Worm (Caenorhabditis elegans) whole organism, L2 larva: Measurements from ENCODE around the gene osta-2.
A peak's percentile ranks its signal among the peaks of the same experiment; 100 is the strongest.

ENCODE experiments used
- C34F6.9 ChIP-seq: fragments of 150-350 bp; optimal IDR thresholded peaks from 2 replicates; lab custom pipeline; 2014; ENCODE audit warnings: missing biosample characterization, missing genetic modification characterization
- F13H6.1 ChIP-seq: sonication (generic microtip); optimal IDR thresholded peaks from 2 replicates; lab custom pipeline; 2016; ENCODE audit warnings: missing genetic modification characterization, missing compliant biosample characterization
- Y55F3AM.14 ChIP-seq: fragments of 200-800 bp; sonication (Bioruptor generic); optimal IDR thresholded peaks from 2 replicates; lab custom pipeline; 2018; ENCODE audit warnings: mild to moderate bottlenecking, missing genetic modification characterization, missing compliant biosample characterization
- aly-2 ChIP-seq: fragments of 150-350 bp; optimal IDR thresholded peaks from 2 replicates; lab custom pipeline; 2014; ENCODE audit warnings: missing biosample characterization, missing genetic modification characterization
- ama-1 ChIP-seq: fragments of 150-350 bp; optimal IDR thresholded peaks from 2 replicates; lab custom pipeline; 2018; ENCODE audit warnings: inconsistent platforms
- blmp-1 ChIP-seq: sonication (generic microtip); optimal IDR thresholded peaks from 2 replicates; lab custom pipeline; 2017; ENCODE audit warnings: missing genetic modification characterization, mild to moderate bottlenecking, missing compliant biosample characterization, antibody characterized with exemption, moderate library complexity; ENCODE audit not compliant: insufficient read depth
- ceh-16 ChIP-seq: fragments of 150-350 bp; optimal IDR thresholded peaks from 2 replicates; lab custom pipeline; 2014; ENCODE audit warnings: missing biosample characterization, missing genetic modification characterization
- ceh-82 ChIP-seq: fragments of 150-350 bp; optimal IDR thresholded peaks from 2 replicates; lab custom pipeline; 2014; ENCODE audit warnings: missing biosample characterization, missing genetic modification characterization
- crh-2 ChIP-seq: sonication (generic microtip); optimal IDR thresholded peaks from 2 replicates; lab custom pipeline; 2017; ENCODE audit warnings: missing biosample characterization, missing genetic modification characterization
- dmd-4 ChIP-seq: sonication (generic microtip); optimal IDR thresholded peaks from 2 replicates; lab custom pipeline; 2017; ENCODE audit warnings: missing biosample characterization, missing genetic modification characterization
- elt-1 ChIP-seq: fragments of 150-350 bp; optimal IDR thresholded peaks from 2 replicates; lab custom pipeline; 2014; ENCODE audit warnings: missing biosample characterization, missing genetic modification characterization
- elt-3 ChIP-seq: sonication (generic microtip); optimal IDR thresholded peaks from 2 replicates; lab custom pipeline; 2017; ENCODE audit warnings: missing biosample characterization, missing genetic modification characterization
- fos-1 ChIP-seq: fragments of 150-350 bp; optimal IDR thresholded peaks from 2 replicates; lab custom pipeline; 2014; ENCODE audit warnings: missing biosample characterization, missing genetic modification characterization
- gmeb-1 ChIP-seq: fragments of 150-350 bp; optimal IDR thresholded peaks from 2 replicates; lab custom pipeline; 2014; ENCODE audit warnings: missing biosample characterization, missing genetic modification characterization
- lin-11 ChIP-seq: fragments of 150-350 bp; sonication (generic microtip); optimal IDR thresholded peaks from 2 replicates; lab custom pipeline; 2014; ENCODE audit warnings: missing biosample characterization, missing genetic modification characterization, inconsistent platforms, mixed read lengths
- lin-13 ChIP-seq: fragments of 150-350 bp; optimal IDR thresholded peaks from 2 replicates; lab custom pipeline; 2014; ENCODE audit warnings: missing biosample characterization, missing genetic modification reagents, missing genetic modification characterization
- lin-39 ChIP-seq: fragments of 150-350 bp; optimal IDR thresholded peaks from 2 replicates; lab custom pipeline; 2014; ENCODE audit warnings: missing biosample characterization, missing genetic modification reagents, missing genetic modification characterization
- lsy-2 ChIP-seq, 2 experiments: fragments of 150-350 bp in 1 of 2; sonication (generic microtip) in 1 of 2; optimal IDR thresholded peaks; 2 replicates each; lab custom pipeline; 2014 to 2017; ENCODE audit warnings: missing biosample characterization in 2 of 2, missing genetic modification characterization in 2 of 2
- mab-5 ChIP-seq: fragments of 150-350 bp; optimal IDR thresholded peaks from 2 replicates; lab custom pipeline; 2014; ENCODE audit warnings: missing biosample characterization, missing genetic modification characterization
- nhr-10 ChIP-seq: sonication (generic microtip); optimal IDR thresholded peaks from 2 replicates; lab custom pipeline; 2017; ENCODE audit warnings: missing biosample characterization, missing genetic modification characterization
- nhr-12 ChIP-seq: fragments of 150-350 bp; optimal IDR thresholded peaks from 2 replicates; lab custom pipeline; 2014; ENCODE audit warnings: missing biosample characterization, missing genetic modification characterization
- nhr-21 ChIP-seq: fragments of 150-350 bp; optimal IDR thresholded peaks from 2 replicates; lab custom pipeline; 2014; ENCODE audit warnings: missing biosample characterization, missing genetic modification characterization
- nhr-23 ChIP-seq: fragments of 150-350 bp; optimal IDR thresholded peaks from 2 replicates; lab custom pipeline; 2014; ENCODE audit warnings: missing biosample characterization, missing genetic modification reagents, missing genetic modification characterization
- nhr-237 ChIP-seq: fragments of 150-350 bp; optimal IDR thresholded peaks from 2 replicates; lab custom pipeline; 2014; ENCODE audit warnings: missing biosample characterization, missing genetic modification characterization
- nhr-25 ChIP-seq: fragments of 150-350 bp; sonication (generic microtip); optimal IDR thresholded peaks from 3 replicates; lab custom pipeline; 2014; ENCODE audit warnings: missing biosample characterization, missing genetic modification characterization
- nhr-77 ChIP-seq: fragments of 150-350 bp; optimal IDR thresholded peaks from 2 replicates; lab custom pipeline; 2014; ENCODE audit warnings: missing biosample characterization, missing genetic modification characterization
- peb-1 ChIP-seq: fragments of 150-350 bp; optimal IDR thresholded peaks from 2 replicates; lab custom pipeline; 2014; ENCODE audit warnings: missing biosample characterization, missing genetic modification characterization
- sem-4 ChIP-seq: fragments of 150-350 bp; optimal IDR thresholded peaks from 2 replicates; lab custom pipeline; 2014; ENCODE audit warnings: missing biosample characterization, missing genetic modification reagents, missing genetic modification characterization
- skn-1 ChIP-seq: sonication (generic microtip); optimal IDR thresholded peaks from 2 replicates; lab custom pipeline; 2017; ENCODE audit warnings: missing biosample characterization, missing genetic modification characterization
- sma-3 ChIP-seq: sonication (generic microtip); optimal IDR thresholded peaks from 2 replicates; lab custom pipeline; 2016; ENCODE audit warnings: missing genetic modification reagents, missing genetic modification characterization, missing compliant biosample characterization
- snpc-4 ChIP-seq: fragments of 150-350 bp; optimal IDR thresholded peaks from 2 replicates; lab custom pipeline; 2014; ENCODE audit warnings: missing biosample characterization, missing genetic modification characterization
- unc-39 ChIP-seq: fragments of 150-350 bp; optimal IDR thresholded peaks from 2 replicates; lab custom pipeline; 2014; ENCODE audit warnings: missing biosample characterization, missing genetic modification characterization
- unc-62 ChIP-seq: fragments of 150-350 bp; optimal IDR thresholded peaks from 2 replicates; lab custom pipeline; 2014; ENCODE audit warnings: missing biosample characterization, missing genetic modification reagents, missing genetic modification characterization
- zag-1 ChIP-seq: fragments of 150-350 bp; optimal IDR thresholded peaks from 2 replicates; lab custom pipeline; 2014; ENCODE audit warnings: missing biosample characterization, missing genetic modification characterization
- ztf-1 ChIP-seq: fragments of 200-800 bp; sonication (Bioruptor generic); conservative IDR thresholded peaks from 2 replicates; pipeline ENCODE4 v1.3.6; 2022; ENCODE audit warnings: missing genetic modification characterization, missing compliant biosample characterization
- ztf-11 ChIP-seq: sonication (generic microtip); optimal IDR thresholded peaks from 2 replicates; lab custom pipeline; 2017; ENCODE audit warnings: missing biosample characterization, missing genetic modification characterization
- ztf-4 ChIP-seq: fragments of 150-350 bp; optimal IDR thresholded peaks from 2 replicates; lab custom pipeline; 2014; ENCODE audit warnings: missing biosample characterization, missing genetic modification characterization

The osta-2 gene

ce11 chrII:5727707-5728106 lies 20.2 kb downstream of the osta-2 start, which contains the start of gene rab-3:
Gene rab-3, minus strand, starts transcription at chrII:5727853.
- TF ChIP-seq ztf-1 (GFP tag; lab: Robert Waterston, UW) (no peak), C34F6.9 (peak; percentile 10)
- TF ChIP-seq, all 48 proteins: peak for 1

- TF ChIP-seq nhr-23 (no peak), F13H6.1 (tag; lab: Kevin White, UChicago) (no peak), zag-1 (no peak), lin-11 (tag; lab: Kevin White, UChicago) (no peak), sma-3 (GFP tag; lab: Kevin White, UChicago) (no peak), fos-1 (tag; lab: Kevin White, UChicago) (no peak), nhr-25 (tag; lab: Kevin White, UChicago) (no peak), dmd-4 (no peak), crh-2 (tag; lab: Kevin White, UChicago) (no peak), lin-13 (GFP tag; lab: Kevin White, UChicago) (no peak), ztf-4 (tag; lab: Kevin White, UChicago) (no peak), elt-1 (no peak), mab-5 (tag; lab: Kevin White, UChicago) (no peak), skn-1 (tag; lab: Kevin White, UChicago) (no peak), lsy-2 (tag; optimal IDR thresholded peaks at IDR 0.05; lab: Kevin White, UChicago) (no peak), nhr-237 (tag; lab: Kevin White, UChicago) (no peak)
Measured at ce11 chrII:5730343-5731083, 23.0 kb downstream of the osta-2 start, which contains the start of the genes C18A3.7 and C18A3.11. Gene C18A3.7, minus strand, starts transcription at chrII:5730443. Gene C18A3.11, plus strand, starts transcription at chrII:5731033.

ce11 chrII:5734883-5735282 lies 27.4 kb downstream of the osta-2 start:
- no peak for TF ChIP-seq C34F6.9
- TF ChIP-seq unc-39 (tag; lab: Kevin White, UChicago): no peak
- TF ChIP-seq unc-62: no peak
- TF ChIP-seq blmp-1 (tag; lab: Kevin White, UChicago): no peak
- TF ChIP-seq peb-1 (tag; lab: Kevin White, UChicago): no peak
- no peak for TF ChIP-seq mab-5 (tag; lab: Kevin White, UChicago)
- no peak for TF ChIP-seq aly-2
- TF ChIP-seq fos-1 (tag; lab: Kevin White, UChicago): no peak
- TF ChIP-seq ama-1 (lab: Kevin White, UChicago): no peak
- no peak for TF ChIP-seq sem-4 (tag; lab: Kevin White, UChicago)
- TF ChIP-seq snpc-4 (tag; lab: Kevin White, UChicago): no peak
- no peak for TF ChIP-seq ceh-82 (tag; lab: Kevin White, UChicago)

- TF ChIP-seq ceh-16 (tag; lab: Kevin White, UChicago): peak; percentile 94
- TF ChIP-seq skn-1 (tag; lab: Kevin White, UChicago): no peak
- peak; percentile 20 for TF ChIP-seq elt-1
- TF ChIP-seq, all 48 proteins: peak for 2
Measured at ce11 chrII:5735744-5736143, 28.3 kb downstream of the osta-2 start.

- no peak for TF ChIP-seq ztf-11
- TF ChIP-seq unc-39 (tag; lab: Kevin White, UChicago): no peak
- TF ChIP-seq lin-39 (tag; lab: Kevin White, UChicago): no peak
- TF ChIP-seq ceh-16 (tag; lab: Kevin White, UChicago): no peak
- no peak for TF ChIP-seq elt-3 (tag; lab: Kevin White, UChicago)
- no peak for TF ChIP-seq sma-3 (GFP tag; lab: Kevin White, UChicago)
- no peak for TF ChIP-seq elt-1
- TF ChIP-seq nhr-77 (tag; lab: Kevin White, UChicago): no peak
- no peak for TF ChIP-seq nhr-21 (tag; lab: Kevin White, UChicago)
- TF ChIP-seq Y55F3AM.14 (GFP tag; lab: Kevin White, UChicago): no peak
- TF ChIP-seq F13H6.1 (tag; lab: Kevin White, UChicago): no peak
- TF ChIP-seq gmeb-1 (tag; lab: Kevin White, UChicago): no peak
- TF ChIP-seq nhr-12: no peak
- no peak for TF ChIP-seq nhr-10 (tag; lab: Kevin White, UChicago)
- TF ChIP-seq, all 48 proteins: peak for 0
Measured at ce11 chrII:5736599-5736998, 29.1 kb downstream of the osta-2 start.
